Worm (Caenorhabditis elegans) whole organism, L4 larva: Measurements from ENCODE around the gene Y53C12B.7.
"Not testable (repeated sequence)": the region's sequence is repeated elsewhere in the genome, so short reads cannot be mapped to it uniquely, and the experiment has no call there.

ENCODE experiments used
- F37D6.2 ChIP-seq: sonication (generic microtip); optimal IDR thresholded peaks from 2 replicates; lab custom pipeline; 2016; ENCODE audit warnings: mild to moderate bottlenecking, missing genetic modification characterization, missing compliant biosample characterization
- T26A8.4 ChIP-seq: fragments of 200-800 bp; sonication (Bioruptor generic); IDR thresholded peaks from 2 replicates; pipeline ENCODE4 v1.3.6; 2022; ENCODE audit warnings: missing genetic modification characterization, missing compliant biosample characterization
- aha-1 ChIP-seq: fragments of 150-350 bp; peaks from one replicate; lab custom pipeline; 2014; ENCODE audit warnings: missing biosample characterization, missing genetic modification characterization
- arid-1 ChIP-seq: fragments of 200-800 bp; sonication (Bioruptor generic); conservative IDR thresholded peaks from 2 replicates; pipeline ENCODE4 v1.3.6; 2022; ENCODE audit warnings: missing genetic modification reagents, missing genetic modification characterization, missing compliant biosample characterization
- ceh-20 ChIP-seq: fragments of 200-800 bp; sonication (Bioruptor generic); IDR thresholded peaks from 2 replicates; pipeline ENCODE4 v1.3.6; 2022; ENCODE audit warnings: missing genetic modification reagents, missing genetic modification characterization, missing compliant biosample characterization
- cey-2 ChIP-seq: sonication (generic microtip); optimal IDR thresholded peaks from 3 replicates; lab custom pipeline; 2017; ENCODE audit warnings: missing genetic modification characterization, mild to moderate bottlenecking, missing compliant biosample characterization, antibody characterized with exemption, borderline replicate concordance; ENCODE audit not compliant: insufficient read depth
- ctbp-1 ChIP-seq: fragments of 200-800 bp; sonication (Bioruptor generic); IDR thresholded peaks from 2 replicates; pipeline ENCODE4 v1.3.6; 2022; ENCODE audit warnings: missing genetic modification reagents, missing genetic modification characterization, missing compliant biosample characterization
- daf-19 ChIP-seq: fragments of 200-800 bp; sonication (Bioruptor generic); conservative IDR thresholded peaks from 2 replicates; pipeline ENCODE4 v1.3.6; 2022; ENCODE audit warnings: missing genetic modification characterization, missing compliant biosample characterization
- dmd-6 ChIP-seq: fragments of 200-800 bp; sonication (Bioruptor generic); IDR thresholded peaks from 2 replicates; pipeline ENCODE4 v1.3.6; 2022; ENCODE audit warnings: missing genetic modification reagents, missing genetic modification characterization, missing compliant biosample characterization
- egl-43 ChIP-seq: fragments of 200-800 bp; sonication (Bioruptor generic); IDR thresholded peaks from 2 replicates; pipeline ENCODE4 v1.3.6; 2022; ENCODE audit warnings: missing genetic modification reagents, missing genetic modification characterization, missing compliant biosample characterization
- fkh-10 ChIP-seq: fragments of 150-350 bp; optimal IDR thresholded peaks from 2 replicates; lab custom pipeline; 2014; ENCODE audit warnings: missing biosample characterization, missing genetic modification reagents, missing genetic modification characterization
- fos-1 ChIP-seq: fragments of 150-350 bp; optimal IDR thresholded peaks from 2 replicates; lab custom pipeline; 2014; ENCODE audit warnings: missing biosample characterization, missing genetic modification characterization
- hlh-11 ChIP-seq: fragments of 200-800 bp; sonication (Bioruptor generic); optimal IDR thresholded peaks from 2 replicates; lab custom pipeline; 2018; ENCODE audit warnings: mild to moderate bottlenecking, missing genetic modification characterization, missing compliant biosample characterization
- hmg-1.1 ChIP-seq: fragments of 200-800 bp; sonication (Bioruptor generic); IDR thresholded peaks from 2 replicates; pipeline ENCODE4 v1.3.6; 2022; ENCODE audit warnings: missing genetic modification reagents, missing genetic modification characterization, missing compliant biosample characterization
- lin-1 ChIP-seq: fragments of 200-800 bp; sonication (Bioruptor generic); IDR thresholded peaks from 2 replicates; pipeline ENCODE4 v1.3.6; 2022; ENCODE audit warnings: missing genetic modification reagents, missing genetic modification characterization, missing compliant biosample characterization
- lsy-2 ChIP-seq, 2 experiments: fragments of 150-350 bp in 1 of 2; sonication (generic microtip) in 1 of 2; optimal IDR thresholded peaks; 2 replicates each; lab custom pipeline; 2014 to 2017; ENCODE audit warnings: missing biosample characterization in 2 of 2, missing genetic modification characterization in 2 of 2
- madf-5 ChIP-seq, 2 experiments: fragments of 200-800 bp; sonication (Bioruptor generic); IDR thresholded peaks; 2 replicates each; pipeline ENCODE4 v1.3.6; 2022; ENCODE audit warnings: missing compliant biosample characterization in 2 of 2, missing genetic modification characterization in 2 of 2
- mdl-1 ChIP-seq, 2 experiments: fragments of 150-350 bp in 1 of 2; sonication (generic microtip) in 1 of 2; optimal IDR thresholded peaks; 2 replicates each; lab custom pipeline; 2014 to 2017; ENCODE audit warnings: missing biosample characterization in 2 of 2, missing genetic modification characterization in 2 of 2
- mxl-3 ChIP-seq: fragments of 200-800 bp; sonication (Bioruptor generic); optimal IDR thresholded peaks from 2 replicates; lab custom pipeline; 2018; ENCODE audit warnings: mild to moderate bottlenecking, missing genetic modification characterization, missing compliant biosample characterization
- nhr-25 ChIP-seq: sonication (generic microtip); optimal IDR thresholded peaks from 2 replicates; lab custom pipeline; 2017; ENCODE audit warnings: missing genetic modification characterization, mild to moderate bottlenecking, missing compliant biosample characterization, antibody characterized with exemption, moderate library complexity, borderline replicate concordance; ENCODE audit not compliant: insufficient read depth
- nhr-28 ChIP-seq: fragments of 150-350 bp; optimal IDR thresholded peaks from 2 replicates; lab custom pipeline; 2014; ENCODE audit warnings: missing biosample characterization, missing genetic modification characterization
- nhr-42 ChIP-seq: fragments of 200-800 bp; sonication (Bioruptor generic); IDR thresholded peaks from 2 replicates; pipeline ENCODE4 v1.3.6; 2022; ENCODE audit warnings: missing genetic modification characterization, missing compliant biosample characterization
- pha-4 ChIP-seq, 2 experiments: fragments of 150-350 bp in 1 of 2; fragments of 200-800 bp in 1 of 2; sonication (Bioruptor generic) in 1 of 2; IDR thresholded peaks in 1 of 2; optimal IDR thresholded peaks in 1 of 2; 2 replicates each; pipeline versions ENCODE4 v1.3.6 to Lab custom; 2014 to 2022; ENCODE audit warnings: missing genetic modification characterization in 2 of 2, missing genetic modification reagents in 2 of 2, missing biosample characterization in 1 of 2, missing compliant biosample characterization in 1 of 2
- php-3 ChIP-seq: fragments of 200-800 bp; sonication (Bioruptor generic); IDR thresholded peaks from 2 replicates; pipeline ENCODE4 v1.3.6; 2022; ENCODE audit warnings: missing genetic modification reagents, missing genetic modification characterization, missing compliant biosample characterization
- rbr-2 ChIP-seq: sonication (generic microtip); optimal IDR thresholded peaks from 2 replicates; lab custom pipeline; 2016; ENCODE audit warnings: missing genotype, missing genetic modification characterization, missing compliant biosample characterization
- saeg-2 ChIP-seq: fragments of 200-800 bp; sonication (Bioruptor generic); IDR thresholded peaks from 2 replicates; pipeline ENCODE4 v1.3.6; 2022; ENCODE audit warnings: missing genetic modification reagents, missing genetic modification characterization, missing compliant biosample characterization
- set-16 ChIP-seq: fragments of 200-800 bp; sonication (Bioruptor generic); IDR thresholded peaks from 2 replicates; pipeline ENCODE4 v1.3.6; 2022; ENCODE audit warnings: missing genetic modification reagents, missing genetic modification characterization, missing compliant biosample characterization
- tra-1 ChIP-seq: fragments of 200-800 bp; sonication (Bioruptor generic); IDR thresholded peaks from 2 replicates; pipeline ENCODE4 v1.3.6; 2022; ENCODE audit warnings: missing genetic modification reagents, missing genetic modification characterization, missing compliant biosample characterization
- unc-62 ChIP-seq, 3 experiments: fragments of 150-350 bp in 1 of 3; sonication (generic microtip); optimal IDR thresholded peaks in 2 of 3; peaks in 1 of 3; 1 replicate in 1 of 3; 2 replicates in 2 of 3; lab custom pipeline; 2014 to 2017; ENCODE audit warnings: missing biosample characterization in 3 of 3, missing genetic modification characterization in 3 of 3, missing genetic modification reagents in 3 of 3, missing genotype in 1 of 3
- vab-7 ChIP-seq: fragments of 200-800 bp; sonication (Bioruptor generic); IDR thresholded peaks from 2 replicates; pipeline ENCODE4 v1.3.6; 2022; ENCODE audit warnings: missing genetic modification reagents, missing genetic modification characterization, missing compliant biosample characterization
- ztf-7 ChIP-seq: fragments of 150-350 bp; optimal IDR thresholded peaks from 2 replicates; lab custom pipeline; 2014; ENCODE audit warnings: missing biosample characterization, missing genetic modification characterization

The Y53C12B.7 gene

ce11 chrII:9738820-9739219 is 14.2 kb downstream of the Y53C12B.7 start (continued):
- TF ChIP-seq fkh-10 (GFP tag; lab: Kevin White, UChicago) (no peak), hlh-11 (tag; lab: Kevin White, UChicago) (peak; percentile 90), saeg-2 (0 out of 2 replicates have a peak, but pooled peaks have one; percentile 15), set-16 (GFP tag; lab: Robert Waterston, UW) (peak; percentile 37; the same call in 1 of the 2 replicates), ztf-7 (tag; lab: Kevin White, UChicago) (no peak), T26A8.4 (GFP tag; lab: Robert Waterston, UW) (peak; percentile 62), unc-62 (GFP tag; optimal IDR thresholded peaks at IDR 0.05 in 1 of 2; lab: Kevin White, UChicago) (no peak), unc-62 (tag; optimal IDR thresholded peaks at IDR 0.05; lab: Kevin White, UChicago) (no peak)

- TF ChIP-seq madf-5 (GFP tag; IDR thresholded peaks at IDR 0.05; lab: Robert Waterston, UW), result no peak
- no peak for TF ChIP-seq nhr-25 (tag; lab: Kevin White, UChicago)
- no peak for TF ChIP-seq F37D6.2 (tag; lab: Kevin White, UChicago)
- no peak for TF ChIP-seq ctbp-1
- TF ChIP-seq fos-1 (tag; lab: Kevin White, UChicago), result no peak
- TF ChIP-seq aha-1 (tag; lab: Kevin White, UChicago), result peak; percentile 95
- TF ChIP-seq rbr-2 (tag; lab: Kevin White, UChicago), result no peak
- TF ChIP-seq cey-2 (tag; lab: Kevin White, UChicago), result no peak
- TF ChIP-seq hmg-1.1 (GFP tag; lab: Robert Waterston, UW), result no peak
- peak in 1 of 2 experiments; percentile 4 for TF ChIP-seq lsy-2 (tag; optimal IDR thresholded peaks at IDR 0.05; lab: Kevin White, UChicago)
- TF ChIP-seq nhr-42 (GFP tag; lab: Robert Waterston, UW), result no peak
- TF ChIP-seq, all 104 proteins: peak for 2
Observed at ce11 chrII:9735785-9736184, 17.2 kb downstream of the Y53C12B.7 start.

- TF ChIP-seq hlh-11 (tag; lab: Kevin White, UChicago) (peak; percentile 51), lin-1 (0 out of 2 replicates have a peak, but pooled peaks have one; percentile 46), arid-1 (GFP tag; lab: Robert Waterston, UW) (0 out of 2 replicates have a peak, but pooled peaks have one; percentile 18), pha-4 (GFP tag; IDR thresholded peaks at IDR 0.05; lab: Robert Waterston, UW) (peak; percentile 17; the same call in 1 of the 2 replicates), dmd-6 (GFP tag; lab: Robert Waterston, UW) (peak; percentile 59), php-3 (peak; percentile 70), hmg-1.1 (GFP tag; lab: Robert Waterston, UW) (0 out of 2 replicates have a peak, but pooled peaks have one; percentile 41), egl-43 (GFP tag; lab: Robert Waterston, UW) (0 out of 2 replicates have a peak, but pooled peaks have one; percentile 15), set-16 (GFP tag; lab: Robert Waterston, UW) (peak; percentile 67), ceh-20 (GFP tag; lab: Robert Waterston, UW) (0 out of 2 replicates have a peak, but pooled peaks have one; percentile 13), tra-1 (GFP tag; lab: Robert Waterston, UW) (peak; percentile 98)
- TF ChIP-seq pha-4 (tag; optimal IDR thresholded peaks at IDR 0.05; lab: Kevin White, UChicago), result not testable (repeated sequence)
- TF ChIP-seq, all 104 proteins: peak for 11; not testable (repeated sequence) for 93
Observed at ce11 chrII:9731810-9732209, 21.2 kb downstream of the Y53C12B.7 start, which contains the start of gene mab-3. mab-3 (plus strand) TSS chrII:9732137.

- TF ChIP-seq nhr-28 (tag; lab: Kevin White, UChicago) (no peak), rbr-2 (tag; lab: Kevin White, UChicago) (peak; percentile 28), unc-62 (GFP tag; optimal IDR thresholded peaks at IDR 0.05 in 1 of 2; lab: Kevin White, UChicago) (peak in 1 of 2 experiments; percentile 19), unc-62 (tag; optimal IDR thresholded peaks at IDR 0.05; lab: Kevin White, UChicago) (no peak), hlh-11 (tag; lab: Kevin White, UChicago) (peak; percentile 3), hmg-1.1 (GFP tag; lab: Robert Waterston, UW) (peak; percentile 27; the same call in 1 of the 2 replicates), daf-19 (no peak), nhr-42 (GFP tag; lab: Robert Waterston, UW) (no peak)
- TF ChIP-seq, all 104 proteins: peak for 4
Observed at ce11 chrII:9729866-9730265, 23.2 kb downstream of the Y53C12B.7 start.

- peak; percentile 12 for TF ChIP-seq hlh-11 (tag; lab: Kevin White, UChicago)
- TF ChIP-seq vab-7 (GFP tag; lab: Robert Waterston, UW), result no peak
- 0 out of 2 replicates have a peak, but pooled peaks have one; percentile 65 for TF ChIP-seq tra-1 (GFP tag; lab: Robert Waterston, UW)
- peak; percentile 24 for TF ChIP-seq nhr-28 (tag; lab: Kevin White, UChicago)
- no peak for TF ChIP-seq F37D6.2 (tag; lab: Kevin White, UChicago)
- peak in 1 of 2 experiments; percentile 45 for TF ChIP-seq mdl-1 (tag; optimal IDR thresholded peaks at IDR 0.05; lab: Kevin White, UChicago)
- TF ChIP-seq aha-1 (tag; lab: Kevin White, UChicago), result peak; percentile 49
- peak; percentile 55 for TF ChIP-seq mxl-3 (GFP tag; lab: Kevin White, UChicago)
- TF ChIP-seq, all 104 proteins: peak for 6
Observed at ce11 chrII:9729196-9729595, 23.8 kb downstream of the Y53C12B.7 start.
